Fruit fly (Drosophila melanogaster) whole organism, prepupa: ENCODE data around the gene CG45544.

Experiments used
- CG10631 ChIP-seq: fragments of 200-800 bp; sonication (Bioruptor generic); optimal IDR thresholded peaks from 2 replicates; lab custom pipeline; 2016; ENCODE audit warnings: missing biosample characterization, missing genetic modification characterization
- CG10669 ChIP-seq: fragments of 200-800 bp; sonication (Bioruptor generic); optimal IDR thresholded peaks from 3 replicates; lab custom pipeline; 2018; ENCODE audit warnings: missing biosample characterization, mild to moderate bottlenecking, missing genetic modification characterization, moderate library complexity
- CG11294 ChIP-seq: fragments of 200-800 bp; sonication (Bioruptor generic); IDR thresholded peaks from 2 replicates; pipeline ENCODE4 v1.3.6; 2022; ENCODE audit warnings: missing biosample characterization, missing genetic modification characterization
- CG11762 ChIP-seq: fragments of 200-800 bp; sonication (Bioruptor generic); optimal IDR thresholded peaks from 3 replicates; lab custom pipeline; 2016; ENCODE audit warnings: missing biosample characterization, missing genetic modification characterization; ENCODE audit not compliant: insufficient read depth
- CG11902 ChIP-seq: fragments of 200-800 bp; sonication (Bioruptor generic); optimal IDR thresholded peaks from 3 replicates; lab custom pipeline; 2016; ENCODE audit warnings: missing biosample characterization, missing genetic modification characterization
- CG15336 ChIP-seq: fragments of 200-800 bp; sonication (Bioruptor generic); IDR thresholded peaks from 2 replicates; pipeline ENCODE4 v1.3.6; 2022; ENCODE audit warnings: missing biosample characterization, missing genetic modification characterization
- CG3032 ChIP-seq: fragments of 200-800 bp; optimal IDR thresholded peaks from 2 replicates; lab custom pipeline; 2019; ENCODE audit warnings: missing biosample characterization, mild to moderate bottlenecking, missing genetic modification characterization, moderate library complexity
- CG31627 ChIP-seq: fragments of 200-800 bp; sonication (Bioruptor generic); optimal IDR thresholded peaks from 3 replicates; lab custom pipeline; 2016; ENCODE audit warnings: missing biosample characterization, missing genetic modification characterization
- CG32006 ChIP-seq: fragments of 200-800 bp; sonication (Bioruptor generic); optimal IDR thresholded peaks from 3 replicates; lab custom pipeline; 2017; ENCODE audit warnings: missing biosample characterization, mild to moderate bottlenecking, missing genetic modification characterization
- CG4318 ChIP-seq: fragments of 200-800 bp; sonication (Bioruptor generic); optimal IDR thresholded peaks from 3 replicates; lab custom pipeline; 2017; ENCODE audit warnings: missing biosample characterization, mild to moderate bottlenecking, missing genetic modification characterization
- CG6163 ChIP-seq: fragments of 200-800 bp; sonication (Bioruptor generic); IDR thresholded peaks from 3 replicates; pipeline ENCODE4 v1.3.6; 2022; ENCODE audit warnings: missing biosample characterization, missing genetic modification characterization
- CG6792 ChIP-seq: fragments of 200-800 bp; sonication (Bioruptor generic); optimal IDR thresholded peaks from 3 replicates; lab custom pipeline; 2016; ENCODE audit warnings: missing biosample characterization, missing genetic modification characterization
- CG6808 ChIP-seq: fragments of 200-800 bp; sonication (Bioruptor generic); optimal IDR thresholded peaks from 3 replicates; lab custom pipeline; 2017; ENCODE audit warnings: missing biosample characterization, missing genetic modification characterization, mild to moderate bottlenecking, moderate library complexity, missing genetic modification reagents
- CG6854 ChIP-seq: fragments of 200-800 bp; sonication (Bioruptor generic); optimal IDR thresholded peaks from 2 replicates; lab custom pipeline; 2017; ENCODE audit warnings: missing biosample characterization, mild to moderate bottlenecking, missing genetic modification characterization
- CG7368 ChIP-seq: fragments of 200-800 bp; sonication (Bioruptor generic); optimal IDR thresholded peaks from 3 replicates; lab custom pipeline; 2016; ENCODE audit warnings: missing biosample characterization, missing genetic modification characterization
- CG8319 ChIP-seq: fragments of 200-800 bp; sonication (Bioruptor generic); optimal IDR thresholded peaks from 3 replicates; lab custom pipeline; 2016; ENCODE audit warnings: missing biosample characterization, missing genetic modification characterization
- Eip78C ChIP-seq: fragments of 200-800 bp; sonication (Bioruptor generic); peaks from one replicate; lab custom pipeline; 2016; ENCODE audit warnings: missing biosample characterization, missing genetic modification characterization
- Ets21C ChIP-seq: fragments of 200-800 bp; sonication (Bioruptor generic); optimal IDR thresholded peaks from 3 replicates; lab custom pipeline; 2016; ENCODE audit warnings: missing biosample characterization, missing genetic modification characterization
- Ets96B ChIP-seq: fragments of 200-800 bp; optimal IDR thresholded peaks from 2 replicates; lab custom pipeline; 2019; ENCODE audit warnings: missing biosample characterization, mild to moderate bottlenecking, missing genetic modification characterization, moderate library complexity
- Gug ChIP-seq: fragments of 200-800 bp; sonication (Bioruptor generic); IDR thresholded peaks from 2 replicates; pipeline ENCODE4 v1.3.6; 2022; ENCODE audit warnings: missing biosample characterization, missing genetic modification characterization
- Hr39 ChIP-seq: fragments of 200-800 bp; sonication (Bioruptor generic); optimal IDR thresholded peaks from 2 replicates; lab custom pipeline; 2016; ENCODE audit warnings: missing biosample characterization, missing genetic modification characterization
- Lpt ChIP-seq: fragments of 200-800 bp; sonication (Bioruptor generic); optimal IDR thresholded peaks from 3 replicates; lab custom pipeline; 2016; ENCODE audit warnings: missing biosample characterization, missing genetic modification characterization
- Met ChIP-seq: fragments of 200-800 bp; sonication (Bioruptor generic); optimal IDR thresholded peaks from 3 replicates; lab custom pipeline; 2016; ENCODE audit warnings: missing biosample characterization, missing genetic modification characterization
- OdsH ChIP-seq: fragments of 200-800 bp; sonication (Bioruptor generic); optimal IDR thresholded peaks from 3 replicates; lab custom pipeline; 2016; ENCODE audit warnings: missing biosample characterization, missing genetic modification characterization
- Sox14 ChIP-seq: fragments of 200-800 bp; sonication (Bioruptor generic); optimal IDR thresholded peaks from 3 replicates; lab custom pipeline; 2016; ENCODE audit warnings: missing biosample characterization, missing genetic modification characterization
- Sox15 ChIP-seq: fragments of 200-800 bp; sonication (Bioruptor generic); optimal IDR thresholded peaks from 3 replicates; lab custom pipeline; 2016; ENCODE audit warnings: missing biosample characterization, missing genetic modification characterization
- achi ChIP-seq: fragments of 200-800 bp; sonication (Bioruptor generic); optimal IDR thresholded peaks from 3 replicates; lab custom pipeline; 2016; ENCODE audit warnings: missing biosample characterization, missing genetic modification characterization
- acj6 ChIP-seq: fragments of 200-800 bp; sonication (Bioruptor generic); optimal IDR thresholded peaks from 3 replicates; lab custom pipeline; 2016; ENCODE audit warnings: missing biosample characterization, missing genetic modification characterization
- cyc ChIP-seq: fragments of 200-800 bp; sonication (Bioruptor generic); optimal IDR thresholded peaks from 3 replicates; lab custom pipeline; 2016; ENCODE audit warnings: missing biosample characterization, missing genetic modification characterization
- dac ChIP-seq: fragments of 200-800 bp; sonication (Bioruptor generic); optimal IDR thresholded peaks from 2 replicates; lab custom pipeline; 2017; ENCODE audit warnings: missing biosample characterization, mild to moderate bottlenecking, missing genetic modification characterization
- dsx ChIP-seq: fragments of 200-800 bp; optimal IDR thresholded peaks from 3 replicates; lab custom pipeline; 2019; ENCODE audit warnings: missing biosample characterization, mild to moderate bottlenecking, missing genetic modification characterization, moderate library complexity; ENCODE audit not compliant: poor library complexity, severe bottlenecking
- eg ChIP-seq: fragments of 200-800 bp; sonication (Bioruptor generic); IDR thresholded peaks from 3 replicates; pipeline ENCODE4 v1.3.6; 2022; ENCODE audit warnings: missing biosample characterization, missing genetic modification characterization
- esn ChIP-seq: fragments of 200-800 bp; sonication (Bioruptor generic); optimal IDR thresholded peaks from 2 replicates; lab custom pipeline; 2016; ENCODE audit warnings: missing biosample characterization, mild to moderate bottlenecking, missing genetic modification characterization, moderate library complexity
- fd59A ChIP-seq: fragments of 200-800 bp; sonication (Bioruptor generic); optimal IDR thresholded peaks from 2 replicates; lab custom pipeline; 2017; ENCODE audit warnings: missing biosample characterization, mild to moderate bottlenecking, missing genetic modification characterization, missing genetic modification reagents
- fkh ChIP-seq: fragments of 200-800 bp; sonication (Bioruptor generic); optimal IDR thresholded peaks from 3 replicates; lab custom pipeline; 2017; ENCODE audit warnings: missing biosample characterization, mild to moderate bottlenecking, missing genetic modification characterization, moderate library complexity
- lz ChIP-seq: fragments of 200-800 bp; sonication (Bioruptor generic); optimal IDR thresholded peaks from 3 replicates; lab custom pipeline; 2016; ENCODE audit warnings: missing biosample characterization, missing genetic modification characterization
- net ChIP-seq: fragments of 200-800 bp; sonication (Bioruptor generic); optimal IDR thresholded peaks from 3 replicates; lab custom pipeline; 2016; ENCODE audit warnings: missing biosample characterization, missing genetic modification characterization
- pdm3 ChIP-seq: fragments of 200-800 bp; sonication (Bioruptor generic); optimal IDR thresholded peaks from 3 replicates; lab custom pipeline; 2016; ENCODE audit warnings: missing biosample characterization, missing genetic modification characterization
- salr ChIP-seq, 2 experiments: fragments of 200-800 bp; sonication (Bioruptor generic); optimal IDR thresholded peaks; 3 replicates each; lab custom pipeline; 2016 to 2018; ENCODE audit warnings: missing biosample characterization in 2 of 2, missing genetic modification characterization in 2 of 2, mild to moderate bottlenecking in 1 of 2
- ss ChIP-seq, 2 experiments: fragments of 200-800 bp; sonication (Bioruptor generic); optimal IDR thresholded peaks; 2 replicates in 1 of 2; 3 replicates in 1 of 2; lab custom pipeline; 2017 to 2018; ENCODE audit warnings: mild to moderate bottlenecking in 2 of 2, missing biosample characterization in 2 of 2, missing genetic modification characterization in 2 of 2, moderate library complexity in 1 of 2
- svp ChIP-seq: fragments of 200-800 bp; sonication (Bioruptor generic); peaks from one replicate; lab custom pipeline; 2016; ENCODE audit warnings: missing biosample characterization, missing genetic modification characterization
- topi ChIP-seq: fragments of 200-800 bp; sonication (Bioruptor generic); optimal IDR thresholded peaks from 3 replicates; lab custom pipeline; 2016; ENCODE audit warnings: missing biosample characterization, missing genetic modification characterization
- vri ChIP-seq: fragments of 200-800 bp; sonication (Bioruptor generic); optimal IDR thresholded peaks from 3 replicates; lab custom pipeline; 2016; ENCODE audit warnings: missing biosample characterization, mild to moderate bottlenecking, missing genetic modification characterization

Gene CG45544

dm6 chr3R:29250272-29251018, 5.8 kb upstream of the CG45544 start, which contains the start of gene SP1029 (continued):
- TF ChIP-seq CG10669 (no peak), Lpt (GFP tag; lab: Kevin White, UChicago) (no peak), CG7368 (no peak), achi (GFP tag; lab: Kevin White, UChicago) (no peak), lz (GFP tag; lab: Kevin White, UChicago) (no peak), CG6808 (GFP tag; lab: Kevin White, UChicago) (peak; percentile 37), svp (no peak), CG31627 (GFP tag; lab: Kevin White, UChicago) (no peak), net (GFP tag; lab: Kevin White, UChicago) (no peak), Ets21C (GFP tag; lab: Kevin White, UChicago) (no peak)

dm6 chr3R:29251418-29251817, 4.9 kb upstream of the CG45544 start:
- peak; percentile 23; the same call in 1 of the 3 replicates for TF ChIP-seq CG6163 (GFP tag; lab: Robert Waterston, UW)
- peak; percentile 40 for TF ChIP-seq svp
- TF ChIP-seq Eip78C (GFP tag; lab: Kevin White, UChicago): peak; percentile 47
- TF ChIP-seq Met (GFP tag; lab: Kevin White, UChicago): peak; percentile 0
- no peak for TF ChIP-seq CG3032 (tag; lab: Kevin White, UChicago)
- TF ChIP-seq CG11294 (GFP tag; lab: Robert Waterston, UW): no peak
- no peak for TF ChIP-seq CG31627 (GFP tag; lab: Kevin White, UChicago)
- TF ChIP-seq esn: peak; percentile 29
- TF ChIP-seq cyc: peak; percentile 8
- no peak for TF ChIP-seq CG4318
- no peak for TF ChIP-seq CG11762
- peak; percentile 5 for TF ChIP-seq Hr39 (GFP tag; lab: Kevin White, UChicago)
- peak; percentile 19 for TF ChIP-seq lz (GFP tag; lab: Kevin White, UChicago)

dm6 chr3R:29253874-29254273, 2.4 kb upstream of the CG45544 start:
- TF ChIP-seq Eip78C (GFP tag; lab: Kevin White, UChicago) (no peak), CG15336 (GFP tag; lab: Robert Waterston, UW) (no peak), Sox15 (GFP tag; lab: Kevin White, UChicago) (no peak), eg (GFP tag; lab: Robert Waterston, UW) (no peak), OdsH (GFP tag; lab: Kevin White, UChicago) (no peak), CG8319 (GFP tag; lab: Kevin White, UChicago) (no peak), CG6854 (GFP tag; lab: Kevin White, UChicago) (no peak), Ets96B (tag; lab: Kevin White, UChicago) (no peak), CG7368 (no peak), pdm3 (GFP tag; lab: Kevin White, UChicago) (no peak), CG6792 (no peak), ss (GFP tag; optimal IDR thresholded peaks at IDR 0.05; lab: Kevin White, UChicago) (no peak), fkh (GFP tag; lab: Kevin White, UChicago) (no peak), salr (GFP tag; optimal IDR thresholded peaks at IDR 0.05; lab: Kevin White, UChicago) (no peak), fd59A (GFP tag; lab: Kevin White, UChicago) (no peak), net (GFP tag; lab: Kevin White, UChicago) (no peak), CG11294 (GFP tag; lab: Robert Waterston, UW) (no peak)

- TF ChIP-seq topi (GFP tag; lab: Kevin White, UChicago) (peak; percentile 64), lz (GFP tag; lab: Kevin White, UChicago) (no peak), CG6163 (GFP tag; lab: Robert Waterston, UW) (peak; percentile 88), CG6854 (GFP tag; lab: Kevin White, UChicago) (peak; percentile 97), CG11902 (GFP tag; lab: Kevin White, UChicago) (no peak), dac (GFP tag; lab: Kevin White, UChicago) (no peak), CG7368 (peak; percentile 62), Ets96B (tag; lab: Kevin White, UChicago) (peak; percentile 82), vri (peak; percentile 71), Sox14 (peak; percentile 49), Ets21C (GFP tag; lab: Kevin White, UChicago) (no peak), acj6 (peak; percentile 18), esn (peak; percentile 44), CG6808 (GFP tag; lab: Kevin White, UChicago) (peak; percentile 96), fkh (GFP tag; lab: Kevin White, UChicago) (no peak), Gug (GFP tag; lab: Robert Waterston, UW) (no peak), CG32006 (peak; percentile 20), CG10631 (GFP tag; lab: Kevin White, UChicago) (no peak), dsx (GFP tag; lab: Kevin White, UChicago) (peak; percentile 84), cyc (peak; percentile 14), OdsH (GFP tag; lab: Kevin White, UChicago) (peak; percentile 46), eg (GFP tag; lab: Robert Waterston, UW) (peak; percentile 60; the same call in 2 of the 3 replicates), achi (GFP tag; lab: Kevin White, UChicago) (peak; percentile 52)
These were observed 1.9 kb upstream of the CG45544 start for dm6 chr3R:29254383-29254782.
